In the genomic region with DNA sequence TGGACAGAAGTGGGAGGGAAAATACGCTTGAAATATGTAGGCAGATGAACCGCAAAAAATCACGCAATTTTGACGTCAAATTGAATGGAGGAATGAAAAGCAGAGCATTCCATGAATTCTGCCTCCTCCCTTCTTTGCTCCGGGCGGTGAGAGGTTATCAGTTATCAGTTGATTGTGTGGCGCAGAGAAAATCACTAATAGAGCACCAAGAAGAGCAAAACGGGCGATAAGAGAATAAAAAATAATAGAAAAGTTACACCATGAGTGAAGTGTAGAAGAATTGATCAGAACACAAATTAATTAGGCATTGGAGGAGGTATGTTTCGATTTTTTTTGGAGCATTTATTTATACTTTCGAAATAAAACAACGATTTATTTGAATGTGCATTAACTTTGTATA, we compare ENCODE assay signal across 5 worm cellular contexts.
TF ChIP-seq lines count a peak whose summit lies in the region.

No protein-coding gene starts in this region.

TF ChIP-seq in whole organism, L1 larva, 84 proteins besides CTCF, POLR2A, EP300 and RAD21:
- TF ChIP-seq hlh-4 (tag; optimal IDR thresholded peaks at IDR 0.05; lab: Kevin White, UChicago) (no peak), efl-1 (optimal IDR thresholded peaks at IDR 0.05; lab: Kevin White, UChicago) (no peak), efl-1 (GFP tag; optimal IDR thresholded peaks at IDR 0.05 in 1 of 2; lab: Kevin White, UChicago) (peak in 1 of 2 experiments; percentile 84), xbp-1 (tag; optimal IDR thresholded peaks at IDR 0.05; lab: Kevin White, UChicago) (no peak), elt-2 (tag; optimal IDR thresholded peaks at IDR 0.05; lab: Kevin White, UChicago) (peak; percentile 84), nhr-84 (tag; optimal IDR thresholded peaks at IDR 0.05; lab: Kevin White, UChicago) (no peak), ama-1 (optimal IDR thresholded peaks at IDR 0.05; lab: Kevin White, UChicago) (no peak), sox-4 (tag; optimal IDR thresholded peaks at IDR 0.05; lab: Kevin White, UChicago) (no peak), pag-3 (tag; optimal IDR thresholded peaks at IDR 0.05; lab: Kevin White, UChicago; ENCODE audit: borderline replicate concordance, insufficient read depth) (no peak), egl-13 (tag; optimal IDR thresholded peaks at IDR 0.05; lab: Kevin White, UChicago) (no peak), efl-3 (GFP tag; optimal IDR thresholded peaks at IDR 0.05; lab: Kevin White, UChicago) (no peak), zag-1 (tag; optimal IDR thresholded peaks at IDR 0.05; lab: Kevin White, UChicago) (no peak), F16B12.6 (tag; optimal IDR thresholded peaks at IDR 0.05; lab: Kevin White, UChicago) (no peak), unc-130 (tag; optimal IDR thresholded peaks at IDR 0.05; lab: Kevin White, UChicago) (no peak), jun-1 (tag; optimal IDR thresholded peaks at IDR 0.05; lab: Kevin White, UChicago) (no peak), alr-1 (tag; optimal IDR thresholded peaks at IDR 0.05; lab: Kevin White, UChicago; ENCODE audit: borderline replicate concordance) (no peak)

TF ChIP-seq in whole organism, L2 larva, 48 proteins besides CTCF, POLR2A, EP300 and RAD21:
- TF ChIP-seq crh-2 (tag; optimal IDR thresholded peaks at IDR 0.05; lab: Kevin White, UChicago) (peak; percentile 17), C34F6.9 (tag; optimal IDR thresholded peaks at IDR 0.05; lab: Kevin White, UChicago) (no peak), gmeb-1 (tag; optimal IDR thresholded peaks at IDR 0.05; lab: Kevin White, UChicago) (peak; percentile 10), fos-1 (tag; optimal IDR thresholded peaks at IDR 0.05; lab: Kevin White, UChicago) (peak; percentile 80)

TF ChIP-seq in whole organism, L3 larva, 47 proteins besides CTCF, POLR2A, EP300 and RAD21:
- TF ChIP-seq pqm-1 (tag; optimal IDR thresholded peaks at IDR 0.05; lab: Kevin White, UChicago) (peak; percentile 63), elt-2 (tag; optimal IDR thresholded peaks at IDR 0.05; lab: Kevin White, UChicago) (peak; percentile 97), fos-1 (tag; optimal IDR thresholded peaks at IDR 0.05; lab: Kevin White, UChicago) (no peak), pha-4 (tag; optimal IDR thresholded peaks at IDR 0.05; lab: Kevin White, UChicago) (no peak)

TF ChIP-seq in whole organism, L4 larva, 104 proteins besides CTCF, POLR2A, EP300 and RAD21:
- TF ChIP-seq pqm-1 (tag; optimal IDR thresholded peaks at IDR 0.05; lab: Kevin White, UChicago), result peak; percentile 92
- TF ChIP-seq zip-2 (tag; optimal IDR thresholded peaks at IDR 0.05; lab: Kevin White, UChicago), result no peak
- peak; percentile 60; the same call in 1 of the 2 replicates for TF ChIP-seq nhr-41 (GFP tag; IDR thresholded peaks at IDR 0.05; lab: Robert Waterston, UW)
- TF ChIP-seq lin-1 (GFP tag; IDR thresholded peaks at IDR 0.05; lab: Robert Waterston, UW), result 0 out of 2 replicates have a peak, but pooled peaks have one; percentile 26
- peak; percentile 64 for TF ChIP-seq hlh-11 (tag; optimal IDR thresholded peaks at IDR 0.05; lab: Kevin White, UChicago)
- TF ChIP-seq nhr-77 (tag; optimal IDR thresholded peaks at IDR 0.05; lab: Kevin White, UChicago), result peak; percentile 52
- TF ChIP-seq ctbp-1 (GFP tag; IDR thresholded peaks at IDR 0.05; lab: Robert Waterston, UW), result no peak
- TF ChIP-seq daf-16 (GFP tag; optimal IDR thresholded peaks at IDR 0.05; lab: Kevin White, UChicago), result no peak
- TF ChIP-seq daf-16 (tag; optimal IDR thresholded peaks at IDR 0.05; lab: Kevin White, UChicago), result peak; percentile 38
- no peak for TF ChIP-seq mxl-2 (GFP tag; conservative IDR thresholded peaks at IDR 0.05; lab: Robert Waterston, UW)
- no peak for TF ChIP-seq snpc-1.2 (GFP tag; IDR thresholded peaks at IDR 0.05; lab: Robert Waterston, UW)
- TF ChIP-seq zfp-2 (tag; optimal IDR thresholded peaks at IDR 0.05; lab: Kevin White, UChicago), result no peak
- no peak for TF ChIP-seq mep-1 (tag; optimal IDR thresholded peaks at IDR 0.05; lab: Kevin White, UChicago)
- no peak for TF ChIP-seq R02D3.7 (tag; optimal IDR thresholded peaks at IDR 0.05; lab: Kevin White, UChicago)
- TF ChIP-seq dve-1 (tag; optimal IDR thresholded peaks at IDR 0.05; lab: Kevin White, UChicago; ENCODE audit: insufficient read depth), result peak; percentile 28
- TF ChIP-seq nhr-28 (tag; optimal IDR thresholded peaks at IDR 0.05; lab: Kevin White, UChicago), result peak; percentile 90
- no peak for TF ChIP-seq Y5F2A.4 (GFP tag; optimal IDR thresholded peaks at IDR 0.05; lab: Kevin White, UChicago)
- TF ChIP-seq dmd-6 (GFP tag; IDR thresholded peaks at IDR 0.05; lab: Robert Waterston, UW), result peak; percentile 89

TF ChIP-seq in whole organism, young adult, 124 proteins besides CTCF, POLR2A, EP300 and RAD21:
- 0 out of 2 replicates have a peak, but pooled peaks have one; percentile 13 for TF ChIP-seq nfyb-1 (GFP tag; IDR thresholded peaks at IDR 0.05; lab: Robert Waterston, UW)
- TF ChIP-seq F39B2.1 (GFP tag; IDR thresholded peaks at IDR 0.05; lab: Robert Waterston, UW), result no peak
- TF ChIP-seq lin-54 (GFP tag; optimal IDR thresholded peaks at IDR 0.05; lab: Kevin White, UChicago), result no peak
- TF ChIP-seq snpc-1.3 (tag; optimal IDR thresholded peaks at IDR 0.05; lab: Kevin White, UChicago; ENCODE audit: insufficient read depth), result no peak
- no peak for TF ChIP-seq nfya-2 (GFP tag; IDR thresholded peaks at IDR 0.05; lab: Robert Waterston, UW)
- peak; percentile 33; the same call in 1 of the 2 replicates for TF ChIP-seq dox-1 (GFP tag; IDR thresholded peaks at IDR 0.05; lab: Robert Waterston, UW)
- no peak for TF ChIP-seq let-526 (GFP tag; IDR thresholded peaks at IDR 0.05; lab: Robert Waterston, UW)
- TF ChIP-seq repo-1 (tag; optimal IDR thresholded peaks at IDR 0.05; lab: Kevin White, UChicago), result no peak
- TF ChIP-seq egrh-3 (GFP tag; IDR thresholded peaks at IDR 0.05; lab: Robert Waterston, UW), result no peak
- TF ChIP-seq nhr-80 (tag; optimal IDR thresholded peaks at IDR 0.05; lab: Kevin White, UChicago), result peak; percentile 92
- no peak for TF ChIP-seq gei-17 (GFP tag; optimal IDR thresholded peaks at IDR 0.05; lab: Kevin White, UChicago)
